Fruit fly (Drosophila melanogaster) whole organism, embryonic: Measurements from ENCODE around the gene CG14966.
A peak's percentile ranks its signal among the peaks of the same experiment; 100 is the strongest.

Source experiments
- CG10366 ChIP-seq: fragments of 200-800 bp; sonication (Bioruptor generic); IDR thresholded peaks from 2 replicates; pipeline ENCODE4 v1.3.6; 2022; ENCODE audit warnings: missing biosample characterization, missing genetic modification characterization
- CG10959 ChIP-seq: fragments of 200-800 bp; sonication (Bioruptor generic); IDR thresholded peaks from 2 replicates; pipeline ENCODE4 v1.3.6; 2022; ENCODE audit warnings: missing biosample characterization, missing genetic modification characterization
- CG10979 ChIP-seq: fragments of 200-800 bp; sonication (Bioruptor generic); optimal IDR thresholded peaks from 2 replicates; lab custom pipeline; 2018; ENCODE audit warnings: missing biosample characterization, mild to moderate bottlenecking, missing genetic modification characterization, moderate library complexity
- CG11247 ChIP-seq: fragments of 200-800 bp; sonication (Bioruptor generic); IDR thresholded peaks from 2 replicates; pipeline ENCODE4 v1.3.6; 2022; ENCODE audit warnings: missing biosample characterization, missing genetic modification characterization
- CG12659 ChIP-seq: fragments of 200-800 bp; sonication (Bioruptor generic); optimal IDR thresholded peaks from 3 replicates; lab custom pipeline; 2017; ENCODE audit warnings: mild to moderate bottlenecking, missing biosample characterization, missing genetic modification reagents, missing genetic modification characterization
- CG12744 ChIP-seq: fragments of 200-800 bp; sonication (Bioruptor generic); optimal IDR thresholded peaks from 2 replicates; lab custom pipeline; 2016; ENCODE audit warnings: missing biosample characterization, missing genetic modification characterization
- CG13894 ChIP-seq: fragments of 200-800 bp; sonication (Bioruptor generic); optimal IDR thresholded peaks from 3 replicates; lab custom pipeline; 2018; ENCODE audit warnings: missing biosample characterization, mild to moderate bottlenecking, missing genetic modification characterization, moderate library complexity
- CG14965 ChIP-seq: fragments of 200-800 bp; sonication (Bioruptor generic); optimal IDR thresholded peaks from 2 replicates; lab custom pipeline; 2016; ENCODE audit warnings: missing biosample characterization, missing genetic modification characterization, borderline replicate concordance
- CG15269 ChIP-seq: fragments of 200-800 bp; sonication (Bioruptor generic); optimal IDR thresholded peaks from 2 replicates; lab custom pipeline; 2018; ENCODE audit warnings: missing biosample characterization, mild to moderate bottlenecking, missing genetic modification characterization, moderate library complexity
- CG1603 ChIP-seq: fragments of 200-800 bp; sonication (Bioruptor generic); optimal IDR thresholded peaks from 2 replicates; lab custom pipeline; 2019; ENCODE audit warnings: missing biosample characterization, mild to moderate bottlenecking, missing genetic modification characterization, moderate library complexity
- CG18011 ChIP-seq: fragments of 200-800 bp; sonication (Bioruptor generic); optimal IDR thresholded peaks from 2 replicates; lab custom pipeline; 2017; ENCODE audit warnings: missing biosample characterization, missing genetic modification characterization, mild to moderate bottlenecking, moderate library complexity, missing genotype
- CG30431 ChIP-seq: fragments of 200-800 bp; sonication (Bioruptor generic); optimal IDR thresholded peaks from 2 replicates; lab custom pipeline; 2017; ENCODE audit warnings: missing biosample characterization, missing genetic modification characterization
- CG4854 ChIP-seq: fragments of 200-800 bp; sonication (Bioruptor generic); optimal IDR thresholded peaks from 2 replicates; lab custom pipeline; 2016; ENCODE audit warnings: missing biosample characterization, missing genetic modification characterization, inconsistent platforms
- CG5953 ChIP-seq: fragments of 200-800 bp; sonication (Bioruptor generic); IDR thresholded peaks from 2 replicates; pipeline ENCODE4 v1.3.6; 2022; ENCODE audit warnings: missing biosample characterization, missing genetic modification characterization
- CG7839 ChIP-seq: fragments of 200-800 bp; sonication (Bioruptor generic); optimal IDR thresholded peaks from 3 replicates; lab custom pipeline; 2018; ENCODE audit warnings: missing biosample characterization, mild to moderate bottlenecking, missing genetic modification characterization, moderate library complexity
- CG9437 ChIP-seq: fragments of 200-800 bp; sonication (Bioruptor generic); optimal IDR thresholded peaks from 2 replicates; lab custom pipeline; 2018; ENCODE audit warnings: missing biosample characterization, mild to moderate bottlenecking, missing genetic modification characterization
- CG9797 ChIP-seq: fragments of 200-800 bp; sonication (Bioruptor generic); optimal IDR thresholded peaks from 3 replicates; lab custom pipeline; 2018; ENCODE audit warnings: missing biosample characterization, mild to moderate bottlenecking, missing genetic modification characterization
- CG9876 ChIP-seq: fragments of 200-800 bp; sonication (Bioruptor generic); optimal IDR thresholded peaks from 2 replicates; lab custom pipeline; 2016; ENCODE audit warnings: missing biosample characterization, missing genetic modification characterization
- Camta ChIP-seq: fragments of 200-800 bp; sonication (Bioruptor generic); optimal IDR thresholded peaks from 2 replicates; lab custom pipeline; 2016; ENCODE audit warnings: missing biosample characterization, missing genetic modification characterization
- CoRest ChIP-seq: fragments of 200-800 bp; sonication (Bioruptor generic); optimal IDR thresholded peaks from 3 replicates; lab custom pipeline; 2018; ENCODE audit warnings: missing biosample characterization, mild to moderate bottlenecking, missing genetic modification characterization, moderate library complexity
- Dip2 ChIP-seq: fragments of 200-800 bp; sonication (Bioruptor generic); IDR thresholded peaks from 2 replicates; pipeline ENCODE4 v1.3.6; 2022; ENCODE audit warnings: missing biosample characterization, missing genetic modification characterization
- Elba2 ChIP-seq: fragments of 200-800 bp; sonication (Bioruptor generic); optimal IDR thresholded peaks from 3 replicates; lab custom pipeline; 2016; ENCODE audit warnings: missing biosample characterization, missing genetic modification characterization
- H15 ChIP-seq: fragments of 200-800 bp; sonication (Bioruptor generic); IDR thresholded peaks from 3 replicates; pipeline ENCODE4 v1.3.6; 2022; ENCODE audit warnings: missing biosample characterization, missing genetic modification characterization
- Mad ChIP-seq: fragments of 200-800 bp; sonication (Bioruptor generic); optimal IDR thresholded peaks from 2 replicates; lab custom pipeline; 2016; ENCODE audit warnings: missing biosample characterization, missing genetic modification characterization
- Oaz ChIP-seq: fragments of 200-800 bp; sonication (Bioruptor generic); IDR thresholded peaks from 2 replicates; pipeline ENCODE4 v1.3.6; 2022; ENCODE audit warnings: missing biosample characterization, missing genetic modification characterization
- Usf ChIP-seq: fragments of 200-800 bp; sonication (Bioruptor generic); optimal IDR thresholded peaks from 2 replicates; lab custom pipeline; 2017; ENCODE audit warnings: missing genotype, missing biosample characterization, missing genetic modification characterization
- ab ChIP-seq: fragments of 200-800 bp; sonication (Bioruptor generic); optimal IDR thresholded peaks from 2 replicates; lab custom pipeline; 2016; ENCODE audit warnings: missing biosample characterization, missing genetic modification characterization
- amos ChIP-seq: fragments of 200-800 bp; sonication (Bioruptor generic); IDR thresholded peaks from 2 replicates; pipeline ENCODE4 v1.3.6; 2022; ENCODE audit warnings: missing biosample characterization, missing genetic modification characterization; ENCODE audit not compliant: partially characterized antibody
- ash1 ChIP-seq: fragments of 200-800 bp; sonication (Bioruptor generic); optimal IDR thresholded peaks from 2 replicates; lab custom pipeline; 2018; ENCODE audit warnings: missing biosample characterization, mild to moderate bottlenecking, missing genetic modification characterization
- az2 ChIP-seq: fragments of 200-800 bp; sonication (Bioruptor generic); optimal IDR thresholded peaks from 3 replicates; lab custom pipeline; 2016; ENCODE audit warnings: missing biosample characterization, missing genetic modification characterization
- bcd ChIP-seq: fragments of 200-800 bp; sonication (Bioruptor generic); optimal IDR thresholded peaks from 2 replicates; lab custom pipeline; 2017; ENCODE audit warnings: missing biosample characterization, mild to moderate bottlenecking, missing genetic modification characterization
- dati ChIP-seq: fragments of 200-800 bp; sonication (Bioruptor generic); IDR thresholded peaks from 2 replicates; pipeline ENCODE4 v1.3.6; 2022; ENCODE audit warnings: missing biosample characterization, missing genetic modification characterization
- fd64A ChIP-seq: fragments of 200-800 bp; sonication (Bioruptor generic); optimal IDR thresholded peaks from 3 replicates; lab custom pipeline; 2018; ENCODE audit warnings: missing biosample characterization, mild to moderate bottlenecking, missing genetic modification characterization
- grn ChIP-seq: fragments of 200-800 bp; sonication (Bioruptor generic); optimal IDR thresholded peaks from 3 replicates; lab custom pipeline; 2017; ENCODE audit warnings: missing biosample characterization, missing genetic modification characterization
- gsb-n ChIP-seq: fragments of 200-800 bp; sonication (Bioruptor generic); optimal IDR thresholded peaks from 3 replicates; lab custom pipeline; 2018; ENCODE audit warnings: missing biosample characterization, mild to moderate bottlenecking, missing genetic modification characterization
- hkb ChIP-seq, 2 experiments: fragments of 200-800 bp in 1 of 2; fragments of >200 bp in 1 of 2; sonication (Bioruptor generic) in 1 of 2; IDR thresholded peaks in 1 of 2; optimal IDR thresholded peaks in 1 of 2; 2 replicates each; pipeline versions ENCODE4 v1.3.6 to Lab custom; 2017 to 2022; ENCODE audit warnings: missing biosample characterization in 1 of 2, missing genetic modification characterization in 1 of 2
- knrl ChIP-seq: fragments of 200-800 bp; sonication (Bioruptor generic); IDR thresholded peaks from 3 replicates; pipeline ENCODE4 v1.3.6; 2022; ENCODE audit warnings: missing biosample characterization, missing genetic modification characterization; ENCODE audit not compliant: partially characterized antibody
- lab ChIP-seq: fragments of 200-800 bp; sonication (Bioruptor generic); optimal IDR thresholded peaks from 3 replicates; lab custom pipeline; 2017; ENCODE audit warnings: missing biosample characterization, missing genetic modification characterization, mild to moderate bottlenecking, moderate library complexity, missing genetic modification reagents
- lmd ChIP-seq: fragments of 200-800 bp; sonication (Bioruptor generic); IDR thresholded peaks from 2 replicates; pipeline ENCODE4 v1.3.6; 2022; ENCODE audit warnings: missing biosample characterization, missing genetic modification characterization
- luna ChIP-seq: fragments of 200-800 bp; sonication (Bioruptor generic); optimal IDR thresholded peaks from 2 replicates; lab custom pipeline; 2016; ENCODE audit warnings: missing biosample characterization, missing genetic modification characterization
- nom ChIP-seq: fragments of 200-800 bp; sonication (Bioruptor generic); optimal IDR thresholded peaks from 2 replicates; lab custom pipeline; 2017; ENCODE audit warnings: missing biosample characterization, missing genetic modification characterization, mild to moderate bottlenecking, moderate library complexity, missing genetic modification reagents
- oc ChIP-seq: fragments of 200-800 bp; sonication (Bioruptor generic); optimal IDR thresholded peaks from 2 replicates; lab custom pipeline; 2018; ENCODE audit warnings: missing biosample characterization, mild to moderate bottlenecking, missing genetic modification characterization, moderate library complexity
- onecut ChIP-seq: fragments of 200-800 bp; sonication (Bioruptor generic); IDR thresholded peaks from 2 replicates; pipeline ENCODE4 v1.3.6; 2022; ENCODE audit warnings: missing biosample characterization, missing genetic modification characterization
- pros ChIP-seq: fragments of 200-800 bp; sonication (Bioruptor generic); optimal IDR thresholded peaks from 3 replicates; lab custom pipeline; 2019; ENCODE audit warnings: missing biosample characterization, mild to moderate bottlenecking, missing genetic modification characterization, moderate library complexity
- run ChIP-seq: fragments of 200-800 bp; sonication (Bioruptor generic); optimal IDR thresholded peaks from 3 replicates; lab custom pipeline; 2018; ENCODE audit warnings: missing biosample characterization, mild to moderate bottlenecking, missing genetic modification characterization
- salm ChIP-seq: fragments of 200-800 bp; sonication (Bioruptor generic); optimal IDR thresholded peaks from 2 replicates; lab custom pipeline; 2018; ENCODE audit warnings: missing biosample characterization, mild to moderate bottlenecking, missing genetic modification characterization
- sug ChIP-seq: fragments of 200-800 bp; optimal IDR thresholded peaks from 2 replicates; lab custom pipeline; 2019; ENCODE audit warnings: missing biosample characterization, mild to moderate bottlenecking, missing genetic modification characterization, moderate library complexity
- tgo ChIP-seq: fragments of 200-800 bp; sonication (Bioruptor generic); IDR thresholded peaks from 3 replicates; pipeline ENCODE4 v1.3.6; 2022; ENCODE audit warnings: missing biosample characterization, missing genetic modification characterization
- wor ChIP-seq: fragments of 200-800 bp; sonication (Bioruptor generic); IDR thresholded peaks from 2 replicates; pipeline ENCODE4 v1.3.6; 2022; ENCODE audit warnings: missing biosample characterization, missing genetic modification characterization

CG14966 gene

DNA sequence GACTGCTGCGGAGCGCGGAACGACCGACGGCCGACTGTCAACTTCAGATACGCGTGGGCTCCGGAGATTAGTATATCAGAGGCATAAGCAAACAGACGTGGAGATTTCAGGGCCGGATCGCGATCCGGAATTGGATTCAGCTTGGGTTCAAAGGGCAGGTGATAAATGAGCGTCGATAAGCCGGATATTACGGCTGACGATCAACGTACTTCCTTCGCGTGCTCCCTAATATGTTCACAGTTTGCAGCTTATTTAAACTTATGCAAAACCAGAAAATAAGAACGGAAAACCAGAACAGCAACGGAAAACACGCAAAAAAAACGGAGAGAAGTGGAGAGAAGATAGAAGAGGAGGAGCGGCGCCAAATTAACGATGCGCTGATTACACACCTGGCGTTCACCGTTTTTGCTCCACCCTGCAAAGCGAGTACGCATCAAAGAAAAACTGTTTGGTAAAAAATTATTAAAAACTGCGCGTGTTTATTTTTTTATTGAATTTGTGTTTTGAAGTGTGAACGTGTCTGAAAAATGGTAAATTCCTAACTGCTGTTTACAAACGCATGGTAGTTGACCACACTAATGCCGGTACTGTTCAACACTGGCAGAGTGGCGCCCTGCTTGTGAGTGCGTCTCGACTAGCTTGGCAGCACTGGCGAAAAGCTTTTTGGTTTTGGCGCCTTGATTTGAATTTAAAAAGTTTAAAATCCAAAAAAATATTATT lies 41.8 kb upstream of the CG14966 start, which contains the start of gene CG17746 (continued):
- no peak for TF ChIP-seq gsb-n (tag; lab: Kevin White, UChicago)
- TF ChIP-seq dati = no peak
- no peak for TF ChIP-seq wor (GFP tag; lab: Robert Waterston, UW)
- TF ChIP-seq lab = peak; percentile 40
- TF ChIP-seq Elba2 (GFP tag; lab: Kevin White, UChicago) = no peak
- TF ChIP-seq bcd = no peak
- no peak for TF ChIP-seq Oaz (GFP tag; lab: Robert Waterston, UW)
- TF ChIP-seq Camta (GFP tag; lab: Kevin White, UChicago) = peak; percentile 48
- peak; percentile 57 for TF ChIP-seq nom (GFP tag; lab: Kevin White, UChicago)
- TF ChIP-seq salm (tag; lab: Kevin White, UChicago) = no peak
- TF ChIP-seq luna (GFP tag; lab: Kevin White, UChicago) = no peak
- no peak for TF ChIP-seq CG10366
- TF ChIP-seq CG5953 (GFP tag; lab: Robert Waterston, UW) = no peak
- TF ChIP-seq CG10959 = no peak
- peak; percentile 75 for TF ChIP-seq CG12659 (GFP tag; lab: Kevin White, UChicago)
- no peak for TF ChIP-seq pros (GFP tag; lab: Kevin White, UChicago)
- no peak for TF ChIP-seq run (tag; lab: Kevin White, UChicago)
- no peak for TF ChIP-seq CG14965 (GFP tag; lab: Kevin White, UChicago)
- TF ChIP-seq CG9876 (GFP tag; lab: Kevin White, UChicago) = peak; percentile 47
- TF ChIP-seq amos = peak; percentile 64; the same call in 1 of the 2 replicates
- peak; percentile 43; the same call in 1 of the 3 replicates for TF ChIP-seq knrl (GFP tag; lab: Robert Waterston, UW)
- peak; percentile 93 for TF ChIP-seq CG9797
- no peak for TF ChIP-seq CG11247
- peak; percentile 41 for TF ChIP-seq Mad
- no peak for TF ChIP-seq CG15269 (tag; lab: Kevin White, UChicago)
- TF ChIP-seq sug (tag; lab: Kevin White, UChicago) = peak; percentile 23
- TF ChIP-seq CG18011 (GFP tag; lab: Kevin White, UChicago) = no peak
- 0 out of 2 replicates have a peak, but pooled peaks have one; percentile 6 for TF ChIP-seq onecut
- TF ChIP-seq hkb (optimal IDR thresholded peaks at IDR 0.05; lab: Kevin White, UChicago) = peak; percentile 84
- no peak for TF ChIP-seq hkb (GFP tag; IDR thresholded peaks at IDR 0.05; lab: Robert Waterston, UW)
- TF ChIP-seq Dip2 (GFP tag; lab: Robert Waterston, UW) = no peak
- no peak for TF ChIP-seq CG9437 (GFP tag; lab: Kevin White, UChicago)
- peak; percentile 50 for TF ChIP-seq CG12744 (GFP tag; lab: Kevin White, UChicago)
- TF ChIP-seq CG1603 (tag; lab: Kevin White, UChicago) = no peak
- no peak for TF ChIP-seq az2
- no peak for TF ChIP-seq H15 (GFP tag; lab: Robert Waterston, UW)
- no peak for TF ChIP-seq CG30431
- TF ChIP-seq ab (GFP tag; lab: Kevin White, UChicago) = no peak
- TF ChIP-seq tgo (GFP tag; lab: Robert Waterston, UW) = no peak
- no peak for TF ChIP-seq CG7839 (tag; lab: Kevin White, UChicago)
- TF ChIP-seq Usf = no peak
- peak; percentile 60 for TF ChIP-seq CoRest (tag; lab: Kevin White, UChicago)
- no peak for TF ChIP-seq grn (GFP tag; lab: Kevin White, UChicago)
- TF ChIP-seq CG10979 = no peak
- no peak for TF ChIP-seq oc (tag; lab: Kevin White, UChicago)
- peak; percentile 42 for TF ChIP-seq CG4854 (GFP tag; lab: Kevin White, UChicago)
- TF ChIP-seq fd64A (GFP tag; lab: Kevin White, UChicago) = no peak
- TF ChIP-seq ash1 (GFP tag; lab: Kevin White, UChicago) = no peak
- no peak for TF ChIP-seq CG13894 (tag; lab: Kevin White, UChicago)
- no peak; the same call in 1 of the 2 replicates for TF ChIP-seq lmd (GFP tag; lab: Robert Waterston, UW)
